Worm (Caenorhabditis elegans): Measurements from ENCODE around the gene mai-1.

DNA sequence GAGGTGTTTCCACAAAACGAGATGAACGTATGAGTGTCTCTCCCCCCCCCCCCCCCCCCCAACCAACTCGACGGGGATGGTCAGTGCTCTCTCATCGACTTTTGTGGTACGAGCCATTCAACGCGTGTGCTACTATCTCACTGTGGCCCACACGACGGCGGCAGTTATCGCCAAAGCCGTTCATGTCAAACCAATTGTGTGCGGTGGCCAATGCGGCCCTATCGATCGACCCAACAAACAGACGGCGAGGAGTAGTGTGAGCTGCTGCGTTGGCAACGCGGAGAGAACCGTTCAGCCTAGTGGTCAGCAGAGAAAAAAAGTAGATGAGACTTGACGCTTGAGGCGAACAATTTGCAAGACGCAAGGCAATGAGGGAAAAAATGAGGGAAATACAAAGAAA lies 13.6 kb downstream of the mai-1 start:
- TF ChIP-seq lin-39 (tag; optimal IDR thresholded peaks at IDR 0.05) (peak; percentile 67), elt-3 (tag; optimal IDR thresholded peaks at IDR 0.05) (no peak), lin-15B (tag; optimal IDR thresholded peaks at IDR 0.05) (no peak), jun-1 (tag; optimal IDR thresholded peaks at IDR 0.05) (no peak), nhr-237 (tag; optimal IDR thresholded peaks at IDR 0.05) (no peak), nfya-1 (tag; optimal IDR thresholded peaks at IDR 0.05; ENCODE audit: insufficient read depth) (peak; percentile 63), egl-5 (tag; optimal IDR thresholded peaks at IDR 0.05) (peak; percentile 7)
